Worm (Caenorhabditis elegans): Measurements from ENCODE around the gene gpcp-1.

Gene gpcp-1

ce11 chrX:3111066-3111465 is 638 bp upstream of the gpcp-1 start:
- TF ChIP-seq ZK185.1 (tag; optimal IDR thresholded peaks at IDR 0.05; ENCODE audit: poor library complexity, severe bottlenecking) (peak; percentile 37), lin-35 (GFP tag; optimal IDR thresholded peaks at IDR 0.05) (peak in 1 of 3 experiments; percentile 47), let-607 (tag; optimal IDR thresholded peaks at IDR 0.05) (no peak)

- TF ChIP-seq T07F8.4 (tag; optimal IDR thresholded peaks at IDR 0.05), result no peak
- 0 out of 2 replicates have a peak, but pooled peaks have one; percentile 28 for TF ChIP-seq zfh-2 (GFP tag; conservative IDR thresholded peaks at IDR 0.05)
- TF ChIP-seq cebp-1 (GFP tag; IDR thresholded peaks at IDR 0.05), result no peak
- peak; percentile 47 for TF ChIP-seq cebp-1 (tag; optimal IDR thresholded peaks at IDR 0.05)
- 0 out of 2 replicates have a peak, but pooled peaks have one; percentile 18 for TF ChIP-seq hsf-1 (GFP tag; IDR thresholded peaks at IDR 0.05)
Observed at ce11 chrX:3108603-3109002, 1.8 kb downstream of the gpcp-1 start.

- TF ChIP-seq ZK185.1 (tag; optimal IDR thresholded peaks at IDR 0.05; ENCODE audit: poor library complexity, severe bottlenecking) (no peak), snpc-3.4 (tag; optimal IDR thresholded peaks at IDR 0.05) (no peak), mes-4 (tag; optimal IDR thresholded peaks at IDR 0.05) (no peak), nhr-80 (tag; optimal IDR thresholded peaks at IDR 0.05) (peak; percentile 46), Y79H2A.3 (GFP tag; conservative IDR thresholded peaks at IDR 0.05) (no peak), ztf-18 (tag; optimal IDR thresholded peaks at IDR 0.05) (peak; percentile 28), hmg-1.2 (GFP tag; IDR thresholded peaks at IDR 0.05) (peak; percentile 57; the same call in 1 of the 2 replicates), K11D2.4 (GFP tag; IDR thresholded peaks at IDR 0.05) (0 out of 2 replicates have a peak, but pooled peaks have one; percentile 27), pha-4 (tag; optimal IDR thresholded peaks at IDR 0.05) (peak; percentile 44), K12H6.12 (tag; optimal IDR thresholded peaks at IDR 0.05) (peak; percentile 21), attf-5 (GFP tag; optimal IDR thresholded peaks at IDR 0.05) (peak; percentile 61), cebp-1 (GFP tag; IDR thresholded peaks at IDR 0.05) (no peak), cebp-1 (tag; optimal IDR thresholded peaks at IDR 0.05) (peak; percentile 59), ztf-26 (tag; optimal IDR thresholded peaks at IDR 0.05) (peak; percentile 9), dpl-1 (GFP tag; optimal IDR thresholded peaks at IDR 0.05) (peak; percentile 51), ceh-27 (GFP tag; optimal IDR thresholded peaks at IDR 0.05) (no peak), akir-1 (GFP tag; optimal IDR thresholded peaks at IDR 0.05) (no peak), madf-6 (GFP tag; IDR thresholded peaks at IDR 0.05) (peak; percentile 15; the same call in 1 of the 2 replicates), nhr-179 (tag; optimal IDR thresholded peaks at IDR 0.05) (no peak), snpc-4 (GFP tag; optimal IDR thresholded peaks at IDR 0.05) (no peak), snpc-4 (tag; optimal IDR thresholded peaks at IDR 0.05) (peak in 1 of 4 experiments; percentile 14), snpc-1.1 (tag; optimal IDR thresholded peaks at IDR 0.05; ENCODE audit: insufficient read depth) (no peak), lin-40 (tag; optimal IDR thresholded peaks at IDR 0.05) (peak; percentile 48), let-607 (tag; optimal IDR thresholded peaks at IDR 0.05) (no peak), sptf-2 (GFP tag; optimal IDR thresholded peaks at IDR 0.05) (no peak), gei-17 (GFP tag; optimal IDR thresholded peaks at IDR 0.05) (no peak), B0019.2 (GFP tag; conservative IDR thresholded peaks at IDR 0.05) (no peak), F23B12.7 (tag; optimal IDR thresholded peaks at IDR 0.05; ENCODE audit: insufficient read depth) (peak; percentile 78), mcd-1 (GFP tag; IDR thresholded peaks at IDR 0.05) (peak; percentile 93), efl-1 (GFP tag; optimal IDR thresholded peaks at IDR 0.05) (peak; percentile 59), lin-35 (GFP tag; optimal IDR thresholded peaks at IDR 0.05) (peak in 2 of 3 experiments; percentile 6 to 50), F39B2.1 (GFP tag; IDR thresholded peaks at IDR 0.05) (no peak), ztf-28 (GFP tag; IDR thresholded peaks at IDR 0.05) (no peak)
Observed at ce11 chrX:3106137-3106536, 4.3 kb downstream of the gpcp-1 start, which contains the start of gene K10B3.5. K10B3.5 (minus strand) TSS chrX:3106479.

Measured in whole organism, young adult.